Worm (Caenorhabditis elegans) whole organism, midembryonic: ENCODE measurements around the gene F27D9.13.
A peak's percentile ranks its signal among the peaks of the same experiment; 100 is the strongest.
"Not testable (repeated sequence)": the region's sequence is repeated elsewhere in the genome, so short reads cannot be mapped to it uniquely, and the experiment has no call there.

ENCODE experiments used
- T22C8.4 ChIP-seq: fragments of 200-800 bp; sonication (Bioruptor generic); IDR thresholded peaks from 2 replicates; pipeline ENCODE4 v1.3.6; 2022; ENCODE audit warnings: missing genetic modification characterization, missing compliant biosample characterization
- cog-1 ChIP-seq: sonication (generic microtip); optimal IDR thresholded peaks from 2 replicates; lab custom pipeline; 2016; ENCODE audit warnings: missing genetic modification characterization, missing compliant biosample characterization
- flt-1 ChIP-seq: fragments of 200-800 bp; sonication (Bioruptor generic); IDR thresholded peaks from 2 replicates; pipeline ENCODE4 v1.3.6; 2022; ENCODE audit warnings: missing genetic modification characterization, missing compliant biosample characterization
- klf-2 ChIP-seq: fragments of 200-800 bp; sonication (Bioruptor generic); conservative IDR thresholded peaks from 2 replicates; pipeline ENCODE4 v1.3.6; 2022; ENCODE audit warnings: missing genetic modification reagents, missing genetic modification characterization, missing compliant biosample characterization
- med-1 ChIP-seq: sonication (generic microtip); optimal IDR thresholded peaks from 2 replicates; lab custom pipeline; 2017; ENCODE audit warnings: missing genetic modification characterization, mild to moderate bottlenecking, missing compliant biosample characterization, antibody characterized with exemption, missing genetic modification reagents; ENCODE audit not compliant: insufficient read depth
- ref-1 ChIP-seq: fragments of 200-800 bp; sonication (Bioruptor generic); conservative IDR thresholded peaks from 2 replicates; pipeline ENCODE4 v1.3.6; 2022; ENCODE audit warnings: missing genetic modification reagents, missing genetic modification characterization, missing compliant biosample characterization
- tab-1 ChIP-seq: fragments of 200-800 bp; sonication (Bioruptor generic); IDR thresholded peaks from 2 replicates; pipeline ENCODE4 v1.3.6; 2022; ENCODE audit warnings: missing genetic modification characterization, missing compliant biosample characterization
- ztf-23 ChIP-seq: fragments of 200-800 bp; sonication (Bioruptor generic); IDR thresholded peaks from 2 replicates; pipeline ENCODE4 v1.3.6; 2022; ENCODE audit warnings: missing genetic modification reagents, missing genetic modification characterization, missing compliant biosample characterization
- ztf-29 ChIP-seq: fragments of 200-800 bp; sonication (Bioruptor generic); IDR thresholded peaks from 2 replicates; pipeline ENCODE4 v1.3.6; 2022; ENCODE audit warnings: missing genetic modification reagents, missing genetic modification characterization, missing compliant biosample characterization

F27D9.13 gene

DNA sequence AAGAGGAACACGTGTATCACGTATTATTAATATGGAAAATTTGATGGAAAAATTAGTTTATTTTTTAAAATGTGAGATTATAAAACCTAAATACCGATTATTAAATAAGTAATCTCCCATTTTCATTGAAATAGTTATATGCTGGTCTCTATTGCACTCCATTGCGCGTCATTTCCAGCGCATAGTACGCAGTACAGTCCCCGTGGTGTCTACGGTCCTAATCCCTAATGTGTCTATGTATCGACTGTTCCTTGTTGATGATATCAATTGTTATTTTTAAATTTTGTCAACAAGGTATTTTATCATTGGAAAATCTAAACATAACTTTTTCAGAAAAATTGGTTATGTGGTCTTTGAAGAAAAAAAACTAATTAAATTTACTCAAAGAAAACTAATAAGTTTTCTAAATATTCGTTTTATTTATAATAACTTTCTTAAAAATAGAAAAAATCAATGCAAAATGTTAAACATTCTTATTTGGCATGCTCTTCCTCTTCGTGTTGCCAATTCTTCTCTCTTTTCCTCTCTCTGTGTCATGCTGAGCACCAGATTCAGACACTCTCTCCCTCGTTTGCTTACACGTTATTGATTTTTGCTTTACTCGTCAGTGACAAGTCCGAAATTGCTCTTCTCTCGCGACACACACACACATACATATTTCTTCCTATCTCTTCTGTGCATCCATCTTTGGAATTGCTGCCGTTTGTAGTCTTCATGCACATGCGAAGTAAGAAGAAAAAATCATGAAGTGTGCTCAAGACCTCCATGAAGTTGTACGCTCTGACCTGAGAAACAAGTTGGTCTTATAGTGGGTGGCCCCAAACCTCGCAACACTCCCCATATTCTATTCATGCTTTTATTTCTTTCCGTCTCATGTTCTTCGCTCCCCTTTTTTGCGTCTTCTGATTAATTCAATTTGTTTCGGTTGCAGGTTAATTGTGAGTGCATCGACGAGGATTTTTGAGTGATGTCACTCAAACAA lies 15.0 kb upstream of the F27D9.13 start, which contains the start of gene unc-18:
TSS of gene unc-18 (plus strand) at position 932 of the 982 bp plus-strand sequence.
- TF ChIP-seq T22C8.4 (peak; percentile 48; the same call in 1 of the 2 replicates), cog-1 (tag; lab: Kevin White, UChicago) (no peak)

DNA sequence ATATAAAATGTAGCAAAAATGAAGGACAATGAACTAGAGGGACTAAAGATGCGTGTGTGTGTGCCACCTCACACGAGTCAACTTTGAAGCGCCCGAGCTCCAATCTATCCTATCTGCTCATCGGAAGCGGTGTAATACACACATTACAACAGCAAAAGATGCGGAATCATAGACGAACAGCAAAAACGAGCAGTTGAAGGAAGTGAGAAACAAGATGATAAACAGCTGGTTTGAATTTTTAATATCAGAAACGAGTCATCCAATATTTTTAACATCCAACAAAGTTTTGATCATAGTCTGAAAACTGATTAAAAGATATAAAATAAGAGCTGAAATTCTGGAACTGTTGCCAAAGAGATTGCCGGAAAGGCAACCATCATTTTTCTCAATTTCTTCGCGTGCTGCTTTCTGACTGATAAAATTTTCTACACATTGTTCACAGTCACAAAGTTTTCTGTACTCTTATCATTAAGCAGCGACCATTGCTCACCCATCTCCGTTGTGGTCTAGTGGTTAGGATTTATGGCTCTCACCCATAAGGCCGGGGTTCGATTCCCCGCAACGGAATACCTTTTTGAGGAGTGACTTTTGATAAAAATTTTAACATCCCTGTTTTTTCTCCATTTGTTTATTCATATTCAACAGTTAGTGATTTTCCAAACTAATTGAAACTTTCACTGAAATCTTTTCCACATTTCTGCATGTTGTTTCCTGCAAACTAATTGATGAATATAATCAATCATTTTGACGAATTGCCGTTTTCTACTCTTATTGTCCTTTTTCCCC lies 13.5 kb upstream of the F27D9.13 start, which contains the start of gene stn-2:
TSS of gene stn-2 (minus strand) at position 75 of the 786 bp plus-strand sequence.
- TF ChIP-seq ztf-23 (GFP tag; lab: Robert Waterston, UW) = peak; percentile 57; the same call in 1 of the 2 replicates
- TF ChIP-seq T22C8.4 = no peak

- TF ChIP-seq cog-1 (tag; lab: Kevin White, UChicago) (no peak), ref-1 (GFP tag; lab: Robert Waterston, UW) (no peak), flt-1 (no peak), tab-1 (GFP tag; lab: Robert Waterston, UW) (no peak), ztf-23 (GFP tag; lab: Robert Waterston, UW) (no peak)
These were observed 12.6 kb upstream of the F27D9.13 start for ce11 chrX:7679835-7680234.

DNA sequence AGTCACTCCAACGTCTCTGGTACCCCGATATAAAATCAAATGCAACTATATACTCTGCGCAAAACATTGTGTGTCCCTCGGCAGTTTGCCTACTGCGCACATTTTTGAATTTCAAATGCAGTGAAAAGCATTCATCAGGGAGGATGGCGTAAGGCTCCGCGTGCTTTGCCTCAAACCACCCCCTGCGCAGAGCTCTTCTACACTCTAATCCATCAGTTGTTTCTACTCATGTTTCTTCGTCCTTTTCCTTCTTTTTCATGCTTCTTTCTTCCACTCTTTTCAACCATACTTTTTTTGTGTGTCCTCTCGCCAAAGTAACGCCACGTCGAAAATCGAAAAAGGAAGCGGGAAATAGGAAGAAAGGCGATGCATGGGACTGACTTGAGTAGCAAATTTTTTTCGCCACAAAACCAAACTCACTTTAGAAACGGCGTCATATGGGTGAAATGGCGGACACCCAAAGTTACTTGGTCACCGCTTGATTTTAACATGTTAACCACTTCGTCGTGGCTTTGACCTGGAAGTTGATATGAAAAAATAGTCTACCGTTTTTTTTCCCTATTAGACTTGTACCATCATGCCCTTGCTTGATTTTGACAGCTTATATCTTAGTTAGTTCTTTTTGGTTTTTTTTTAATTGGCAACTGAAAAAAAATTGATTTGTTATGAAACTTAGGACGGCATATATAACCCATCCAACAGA lies 11.3 kb upstream of the F27D9.13 start:
- no peak for TF ChIP-seq ztf-23 (GFP tag; lab: Robert Waterston, UW)
- TF ChIP-seq med-1 (GFP tag; lab: Kevin White, UChicago) = no peak
- TF ChIP-seq T22C8.4 = no peak

DNA sequence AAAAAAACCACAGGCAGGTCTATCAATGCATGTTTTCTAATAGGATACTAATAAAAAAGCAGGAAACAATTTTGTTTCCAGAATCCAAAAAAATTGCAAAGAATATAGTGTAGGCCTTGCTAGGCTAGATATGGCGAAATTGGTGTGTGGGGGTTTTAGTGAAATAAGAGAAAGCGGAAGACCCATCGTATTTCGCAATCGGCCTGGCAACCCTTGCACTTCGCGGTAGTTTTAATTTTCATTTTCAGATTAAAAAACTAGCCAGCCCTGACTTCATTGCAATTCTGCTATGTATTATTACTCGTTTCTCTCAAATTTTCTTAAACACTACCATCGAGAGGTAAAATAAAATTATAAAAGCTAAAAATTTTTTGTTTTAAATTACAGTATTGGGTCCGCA lies 7.6 kb upstream of the F27D9.13 start:
- TF ChIP-seq ztf-23 (GFP tag; lab: Robert Waterston, UW) (no peak), ref-1 (GFP tag; lab: Robert Waterston, UW) (no peak), T22C8.4 (no peak), med-1 (GFP tag; lab: Kevin White, UChicago) (no peak), flt-1 (no peak), cog-1 (tag; lab: Kevin White, UChicago) (no peak), klf-2 (no peak), ztf-29 (GFP tag; lab: Robert Waterston, UW) (no peak), tab-1 (GFP tag; lab: Robert Waterston, UW) (no peak)

ce11 chrX:7672693-7673092 lies 5.4 kb upstream of the F27D9.13 start, which contains the start of gene F27D9.2:
F27D9.2 (plus strand) TSS chrX:7672993.
- TF ChIP-seq flt-1 = no peak
- TF ChIP-seq ztf-29 (GFP tag; lab: Robert Waterston, UW) = no peak
- TF ChIP-seq klf-2 = no peak
- no peak for TF ChIP-seq ztf-23 (GFP tag; lab: Robert Waterston, UW)
- no peak for TF ChIP-seq cog-1 (tag; lab: Kevin White, UChicago)
- TF ChIP-seq ref-1 (GFP tag; lab: Robert Waterston, UW) = no peak
- TF ChIP-seq med-1 (GFP tag; lab: Kevin White, UChicago) = no peak
- no peak for TF ChIP-seq tab-1 (GFP tag; lab: Robert Waterston, UW)
- no peak for TF ChIP-seq T22C8.4

DNA sequence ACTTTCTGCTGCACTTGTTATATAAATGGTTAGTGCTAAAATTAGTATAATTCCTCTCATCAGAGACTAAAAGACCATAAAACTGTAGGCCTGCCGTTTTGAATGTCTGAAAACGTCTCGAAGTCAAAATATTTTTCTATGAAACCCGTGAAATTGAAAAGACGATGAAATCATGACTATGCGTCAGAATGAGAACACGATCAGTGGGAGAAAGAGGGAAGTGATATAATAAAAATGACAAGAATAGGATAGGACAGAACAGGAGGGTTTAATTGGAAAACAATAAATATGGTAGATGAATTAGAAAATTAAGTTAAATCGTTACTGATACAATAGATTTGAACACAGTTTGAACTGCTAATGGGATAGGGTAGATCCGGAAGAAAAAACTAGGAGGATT lies 3.4 kb upstream of the F27D9.13 start, which contains the start of gene F27D9.7:
TSS of gene F27D9.7 (minus strand) at position 101 of the 400 bp plus-strand sequence.
- TF ChIP-seq tab-1 (GFP tag; lab: Robert Waterston, UW) (no peak), T22C8.4 (no peak), klf-2 (no peak), ztf-23 (GFP tag; lab: Robert Waterston, UW) (no peak), ref-1 (GFP tag; lab: Robert Waterston, UW) (no peak), med-1 (GFP tag; lab: Kevin White, UChicago) (no peak), cog-1 (tag; lab: Kevin White, UChicago) (no peak), flt-1 (no peak), ztf-29 (GFP tag; lab: Robert Waterston, UW) (no peak)

DNA sequence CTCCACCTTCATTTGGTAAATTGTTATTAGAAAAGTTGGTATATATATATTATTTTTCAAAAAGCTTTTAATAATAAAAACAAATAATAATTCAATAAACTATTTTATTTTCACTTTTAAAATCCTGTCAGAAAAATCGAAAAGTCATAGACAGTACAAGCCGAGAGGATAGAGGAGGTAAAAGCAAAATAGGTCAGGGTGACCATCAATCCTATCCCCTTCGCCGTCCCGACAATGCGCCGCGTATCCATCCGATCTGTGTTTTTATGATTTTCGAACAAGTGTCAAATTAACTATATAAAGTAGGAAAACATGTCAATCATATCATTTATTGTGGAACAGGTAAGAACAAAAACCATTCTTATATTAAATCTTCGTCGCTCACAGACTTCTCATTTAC lies 1.8 kb downstream of the F27D9.13 start:
- TF ChIP-seq cog-1 (tag; lab: Kevin White, UChicago) = no peak
- no peak for TF ChIP-seq ztf-29 (GFP tag; lab: Robert Waterston, UW)

- TF ChIP-seq cog-1 (tag; lab: Kevin White, UChicago); tab-1 (GFP tag; lab: Robert Waterston, UW); ztf-23 (GFP tag; lab: Robert Waterston, UW): not testable (repeated sequence)
These were observed 2.4 kb downstream of the F27D9.13 start, which contains the start of gene dhs-29 for ce11 chrX:7664819-7665218. dhs-29 (minus strand) TSS chrX:7664919.
